Fruit fly (Drosophila melanogaster): ENCODE data around the gene fu.

The fu gene

DNA sequence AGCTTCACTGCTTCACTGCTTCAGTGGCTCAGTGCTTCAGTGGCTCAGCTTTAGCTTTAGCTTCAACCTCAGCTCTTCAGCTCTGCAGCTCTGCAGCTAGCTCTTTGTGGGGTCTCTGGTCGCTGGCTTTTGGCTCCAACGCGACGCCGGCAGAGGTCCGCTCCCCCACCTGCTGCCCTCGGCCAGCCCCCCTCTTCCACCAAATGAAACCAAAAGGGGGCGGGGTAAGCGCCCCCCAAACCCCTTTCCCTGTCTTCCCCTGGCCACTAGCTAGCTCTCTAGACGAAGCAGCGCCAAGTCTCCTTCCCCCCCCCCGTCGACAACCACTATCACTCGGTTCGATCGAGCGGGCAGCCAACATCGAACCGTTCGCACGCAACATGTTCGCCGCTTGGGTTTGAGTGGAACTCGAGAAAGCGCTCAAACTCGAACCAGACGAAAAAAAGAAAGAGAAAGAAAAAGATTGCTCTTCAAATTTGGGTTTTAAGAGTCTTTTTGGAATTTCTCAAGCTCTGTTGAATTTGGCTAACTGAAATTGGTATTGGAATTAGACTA is 35.5 kb downstream of the fu start, which contains the start of gene Cyp18a1:
Gene Cyp18a1, minus strand, starts transcription at position 95 of the 555 bp plus-strand sequence.
- TF ChIP-seq CG7045 (GFP tag; optimal IDR thresholded peaks at IDR 0.05) (no peak), tj (GFP tag; optimal IDR thresholded peaks at IDR 0.05) (peak; percentile 15)

- TF ChIP-seq Hr96 (GFP tag; optimal IDR thresholded peaks at IDR 0.05) = no peak
- TF ChIP-seq cic (GFP tag; optimal IDR thresholded peaks at IDR 0.05) = no peak
- no peak for TF ChIP-seq CG14711 (tag; optimal IDR thresholded peaks at IDR 0.05)
- TF ChIP-seq CG11617 (GFP tag; optimal IDR thresholded peaks at IDR 0.05) = no peak
Measured at dm6 chrX:18695603-18696002, 38.0 kb downstream of the fu start.

DNA sequence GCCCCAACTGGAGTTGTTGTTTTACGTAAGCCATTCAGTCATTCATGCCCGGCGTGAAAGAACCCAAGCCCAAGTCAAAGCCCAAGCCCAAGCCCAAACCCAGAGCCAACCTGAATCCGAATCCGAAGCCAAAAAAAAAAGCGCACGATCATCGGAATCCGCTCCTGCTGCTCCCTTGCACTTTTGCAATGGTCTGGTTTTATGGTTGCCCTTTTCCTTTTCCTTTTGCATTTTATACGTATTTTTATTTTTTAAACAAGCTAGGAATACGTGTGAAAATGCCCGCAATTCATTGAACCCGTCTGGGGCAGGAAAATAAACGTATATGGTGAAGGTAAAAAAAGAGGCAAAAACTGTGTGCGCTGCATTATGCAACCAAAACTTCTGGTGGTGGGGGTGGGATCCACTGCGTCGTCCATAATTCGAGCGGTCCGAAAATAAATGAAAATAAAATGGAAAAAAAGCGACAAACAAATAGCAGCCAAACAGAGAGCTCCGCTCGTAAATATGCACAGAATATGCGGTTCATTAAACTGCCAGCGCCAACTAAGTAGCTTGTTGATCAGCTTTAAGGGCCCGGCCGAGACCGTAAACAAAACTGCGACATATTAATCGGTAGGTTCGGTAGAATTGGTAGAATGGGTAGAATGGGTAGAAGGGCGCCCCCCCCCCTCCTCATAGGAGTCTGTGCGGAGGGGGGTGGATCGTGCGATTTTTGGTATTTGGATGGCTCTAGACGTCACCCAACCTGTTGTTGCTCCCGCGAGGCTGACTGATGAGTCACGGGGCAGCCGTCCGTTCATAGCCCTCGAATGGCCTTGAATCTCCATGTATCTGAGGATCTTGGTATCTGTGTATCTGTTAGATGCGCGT is 41.9 kb downstream of the fu start:
- TF ChIP-seq bab1 (GFP tag; optimal IDR thresholded peaks at IDR 0.05) (no peak), CG1620 (GFP tag; optimal IDR thresholded peaks at IDR 0.05) (no peak), toe (GFP tag; optimal IDR thresholded peaks at IDR 0.05) (no peak), tj (GFP tag; optimal IDR thresholded peaks at IDR 0.05) (peak; percentile 98), Clk (GFP tag; optimal IDR thresholded peaks at IDR 0.05) (no peak), Crg-1 (GFP tag; optimal IDR thresholded peaks at IDR 0.05) (no peak)

dm6 chrX:18700586-18700985 is 43.0 kb downstream of the fu start:
- TF ChIP-seq pad (GFP tag; optimal IDR thresholded peaks at IDR 0.05) = no peak
- TF ChIP-seq CG1620 (GFP tag; optimal IDR thresholded peaks at IDR 0.05) = no peak
- TF ChIP-seq tj (GFP tag; optimal IDR thresholded peaks at IDR 0.05) = no peak
- TF ChIP-seq CG14711 (tag; optimal IDR thresholded peaks at IDR 0.05) = no peak
- no peak for TF ChIP-seq bab1 (GFP tag; optimal IDR thresholded peaks at IDR 0.05)
- TF ChIP-seq Crg-1 (GFP tag; optimal IDR thresholded peaks at IDR 0.05) = no peak
- no peak for TF ChIP-seq CG33017 (tag; optimal IDR thresholded peaks at IDR 0.05)
- no peak for TF ChIP-seq Hr96 (GFP tag; optimal IDR thresholded peaks at IDR 0.05)
- TF ChIP-seq CG5204 (GFP tag; optimal IDR thresholded peaks at IDR 0.05) = no peak
- TF ChIP-seq Clk (GFP tag; optimal IDR thresholded peaks at IDR 0.05) = no peak
- no peak for TF ChIP-seq toe (GFP tag; optimal IDR thresholded peaks at IDR 0.05)
- no peak for TF ChIP-seq CG7045 (GFP tag; optimal IDR thresholded peaks at IDR 0.05)
- TF ChIP-seq Mnt (GFP tag; optimal IDR thresholded peaks at IDR 0.05) = no peak
- TF ChIP-seq CG12768 (GFP tag; optimal IDR thresholded peaks at IDR 0.05) = no peak
- no peak for TF ChIP-seq CG11617 (GFP tag; optimal IDR thresholded peaks at IDR 0.05)
- no peak for TF ChIP-seq kay (GFP tag; ENCODE audit: borderline replicate concordance)
- TF ChIP-seq ovo (GFP tag; optimal IDR thresholded peaks at IDR 0.05) = no peak
- TF ChIP-seq CG7101 (tag; optimal IDR thresholded peaks at IDR 0.05) = no peak

- TF ChIP-seq Clk (GFP tag; optimal IDR thresholded peaks at IDR 0.05) (no peak), ovo (GFP tag; optimal IDR thresholded peaks at IDR 0.05) (no peak), CG7045 (GFP tag; optimal IDR thresholded peaks at IDR 0.05) (no peak)
Measured at dm6 chrX:18701752-18702151, 44.2 kb downstream of the fu start.

dm6 chrX:18702245-18702644 is 44.7 kb downstream of the fu start:
- TF ChIP-seq CG7045 (GFP tag; optimal IDR thresholded peaks at IDR 0.05) = no peak
- peak; percentile 63 for TF ChIP-seq tj (GFP tag; optimal IDR thresholded peaks at IDR 0.05)

dm6 chrX:18703875-18704274 is 46.3 kb downstream of the fu start:
- TF ChIP-seq Hr96 (GFP tag; optimal IDR thresholded peaks at IDR 0.05) (no peak), Mnt (GFP tag; optimal IDR thresholded peaks at IDR 0.05) (no peak), bab1 (GFP tag; optimal IDR thresholded peaks at IDR 0.05) (no peak), CG14711 (tag; optimal IDR thresholded peaks at IDR 0.05) (no peak), pad (GFP tag; optimal IDR thresholded peaks at IDR 0.05) (no peak), Crg-1 (GFP tag; optimal IDR thresholded peaks at IDR 0.05) (no peak), kay (GFP tag; ENCODE audit: borderline replicate concordance) (no peak), toe (GFP tag; optimal IDR thresholded peaks at IDR 0.05) (no peak), CG7045 (GFP tag; optimal IDR thresholded peaks at IDR 0.05) (no peak), Clk (GFP tag; optimal IDR thresholded peaks at IDR 0.05) (no peak), CG12768 (GFP tag; optimal IDR thresholded peaks at IDR 0.05) (no peak), CG5204 (GFP tag; optimal IDR thresholded peaks at IDR 0.05) (no peak), CG33017 (tag; optimal IDR thresholded peaks at IDR 0.05) (no peak), CG1620 (GFP tag; optimal IDR thresholded peaks at IDR 0.05) (no peak), tj (GFP tag; optimal IDR thresholded peaks at IDR 0.05) (no peak), CG11617 (GFP tag; optimal IDR thresholded peaks at IDR 0.05) (no peak), ovo (GFP tag; optimal IDR thresholded peaks at IDR 0.05) (no peak)

dm6 chrX:18709565-18709964 is 52.0 kb downstream of the fu start, which contains the start of gene Cyp308a1:
TSS of gene Cyp308a1 (plus strand) at chrX:18709865.
- TF ChIP-seq toe (GFP tag; optimal IDR thresholded peaks at IDR 0.05) (no peak), CG7045 (GFP tag; optimal IDR thresholded peaks at IDR 0.05) (no peak), Hr96 (GFP tag; optimal IDR thresholded peaks at IDR 0.05) (no peak), CG33017 (tag; optimal IDR thresholded peaks at IDR 0.05) (no peak), Mnt (GFP tag; optimal IDR thresholded peaks at IDR 0.05) (no peak), Crg-1 (GFP tag; optimal IDR thresholded peaks at IDR 0.05) (no peak), CG1620 (GFP tag; optimal IDR thresholded peaks at IDR 0.05) (no peak)

Data from whole organism, adult.